Worm (Caenorhabditis elegans) whole organism, L3 larva: Measurements from ENCODE around the gene ima-3.
A peak's percentile ranks its signal among the peaks of the same experiment; 100 is the strongest.

Source experiments
- R02D3.7 ChIP-seq: fragments of 150-350 bp; optimal IDR thresholded peaks from 2 replicates; lab custom pipeline; 2014; ENCODE audit warnings: missing biosample characterization, missing genetic modification characterization
- ZK546.5 ChIP-seq: sonication (generic microtip); optimal IDR thresholded peaks from 2 replicates; lab custom pipeline; 2017; ENCODE audit warnings: missing biosample characterization, missing genetic modification characterization
- aly-2 ChIP-seq: fragments of 150-350 bp; optimal IDR thresholded peaks from 2 replicates; lab custom pipeline; 2014; ENCODE audit warnings: missing biosample characterization, missing genetic modification characterization
- ama-1 ChIP-seq: fragments of 150-350 bp; optimal IDR thresholded peaks from 2 replicates; lab custom pipeline; 2018
- ceh-16 ChIP-seq: sonication (generic microtip); optimal IDR thresholded peaks from 2 replicates; lab custom pipeline; 2017; ENCODE audit warnings: missing biosample characterization, missing genetic modification characterization
- ceh-28 ChIP-seq: fragments of 150-350 bp; optimal IDR thresholded peaks from 2 replicates; lab custom pipeline; 2014; ENCODE audit warnings: missing biosample characterization, missing genetic modification reagents, missing genetic modification characterization
- ceh-82 ChIP-seq: fragments of 150-350 bp; optimal IDR thresholded peaks from 2 replicates; lab custom pipeline; 2014; ENCODE audit warnings: missing biosample characterization, missing genetic modification characterization
- ceh-9 ChIP-seq: sonication (generic microtip); optimal IDR thresholded peaks from 2 replicates; lab custom pipeline; 2018; ENCODE audit warnings: missing biosample characterization, missing genetic modification characterization
- daf-12 ChIP-seq: fragments of 150-350 bp; optimal IDR thresholded peaks from 2 replicates; lab custom pipeline; 2014; ENCODE audit warnings: missing biosample characterization, missing genetic modification reagents, missing genetic modification characterization
- egl-27 ChIP-seq: sonication (generic microtip); optimal IDR thresholded peaks from 4 replicates; lab custom pipeline; 2017; ENCODE audit warnings: missing biosample characterization, missing genetic modification reagents, missing genetic modification characterization
- egl-5 ChIP-seq: fragments of 150-350 bp; optimal IDR thresholded peaks from 2 replicates; lab custom pipeline; 2017; ENCODE audit warnings: missing biosample characterization, missing genetic modification reagents, missing genetic modification characterization, inconsistent platforms
- elt-1 ChIP-seq: fragments of 150-350 bp; optimal IDR thresholded peaks from 2 replicates; lab custom pipeline; 2014; ENCODE audit warnings: missing biosample characterization, missing genetic modification characterization
- elt-2 ChIP-seq: sonication (generic microtip); optimal IDR thresholded peaks from 2 replicates; lab custom pipeline; 2016; ENCODE audit warnings: missing genetic modification reagents, mild to moderate bottlenecking, missing genetic modification characterization, missing compliant biosample characterization
- elt-3 ChIP-seq, 3 experiments: fragments of 150-350 bp in 1 of 3; sonication (generic microtip) in 2 of 3; optimal IDR thresholded peaks; 2 replicates in 2 of 3; 4 replicates in 1 of 3; lab custom pipeline; 2014 to 2017; ENCODE audit warnings: missing biosample characterization in 3 of 3, missing genetic modification characterization in 3 of 3
- eor-1 ChIP-seq, 2 experiments: fragments of 150-350 bp; optimal IDR thresholded peaks; 2 replicates each; lab custom pipeline; 2014 to 2018; ENCODE audit warnings: missing biosample characterization in 2 of 2, missing genetic modification characterization in 2 of 2
- fkh-10 ChIP-seq: sonication (generic microtip); optimal IDR thresholded peaks from 2 replicates; lab custom pipeline; 2017; ENCODE audit warnings: missing biosample characterization, missing genetic modification reagents, missing genetic modification characterization
- fkh-2 ChIP-seq: fragments of 150-350 bp; optimal IDR thresholded peaks from 2 replicates; lab custom pipeline; 2014; ENCODE audit warnings: missing biosample characterization, missing genetic modification reagents, missing genetic modification characterization
- fos-1 ChIP-seq: fragments of 150-350 bp; optimal IDR thresholded peaks from 2 replicates; lab custom pipeline; 2014; ENCODE audit warnings: missing biosample characterization, missing genetic modification characterization
- hmg-11 ChIP-seq: sonication (generic microtip); optimal IDR thresholded peaks from 2 replicates; lab custom pipeline; 2016; ENCODE audit warnings: missing genetic modification characterization, missing compliant biosample characterization
- jun-1 ChIP-seq: fragments of 150-350 bp; optimal IDR thresholded peaks from 2 replicates; lab custom pipeline; 2014; ENCODE audit warnings: missing biosample characterization, missing genetic modification reagents, missing genetic modification characterization
- lin-15B ChIP-seq: fragments of 150-350 bp; optimal IDR thresholded peaks from 2 replicates; lab custom pipeline; 2014; ENCODE audit warnings: missing biosample characterization, missing genetic modification characterization
- lin-39 ChIP-seq: fragments of 150-350 bp; optimal IDR thresholded peaks from 2 replicates; lab custom pipeline; 2018; ENCODE audit warnings: missing biosample characterization, missing genetic modification reagents, missing genetic modification characterization
- lsy-12 ChIP-seq: sonication (generic microtip); optimal IDR thresholded peaks from 2 replicates; lab custom pipeline; 2016; ENCODE audit warnings: mild to moderate bottlenecking, missing genetic modification characterization, missing compliant biosample characterization
- mdl-1 ChIP-seq: fragments of 150-350 bp; optimal IDR thresholded peaks from 2 replicates; lab custom pipeline; 2014; ENCODE audit warnings: missing biosample characterization, missing genetic modification characterization
- mml-1 ChIP-seq: fragments of 150-350 bp; sonication (generic microtip); optimal IDR thresholded peaks from 3 replicates; lab custom pipeline; 2014; ENCODE audit warnings: missing biosample characterization, missing genetic modification characterization
- nfya-1 ChIP-seq: sonication (generic microtip); optimal IDR thresholded peaks from 2 replicates; lab custom pipeline; 2017; ENCODE audit warnings: missing genetic modification characterization, mild to moderate bottlenecking, missing compliant biosample characterization, antibody characterized with exemption, moderate library complexity; ENCODE audit not compliant: insufficient read depth
- nhr-11 ChIP-seq: fragments of 150-350 bp; optimal IDR thresholded peaks from 2 replicates; lab custom pipeline; 2014; ENCODE audit warnings: missing biosample characterization, missing genetic modification characterization
- nhr-12 ChIP-seq: fragments of 150-350 bp; optimal IDR thresholded peaks from 2 replicates; lab custom pipeline; 2014; ENCODE audit warnings: missing biosample characterization, missing genetic modification characterization
- nhr-23 ChIP-seq: fragments of 150-350 bp; optimal IDR thresholded peaks from 2 replicates; lab custom pipeline; 2014; ENCODE audit warnings: missing biosample characterization, missing genetic modification reagents, missing genetic modification characterization
- nhr-237 ChIP-seq: fragments of 150-350 bp; optimal IDR thresholded peaks from 2 replicates; lab custom pipeline; 2014; ENCODE audit warnings: missing biosample characterization, missing genetic modification characterization
- nhr-25 ChIP-seq: sonication (generic microtip); optimal IDR thresholded peaks from 2 replicates; lab custom pipeline; 2017; ENCODE audit warnings: missing biosample characterization, missing genetic modification characterization
- nhr-28 ChIP-seq: fragments of 150-350 bp; optimal IDR thresholded peaks from 2 replicates; lab custom pipeline; 2014; ENCODE audit warnings: missing biosample characterization, missing genetic modification characterization
- nhr-43 ChIP-seq: sonication (generic microtip); optimal IDR thresholded peaks from 2 replicates; lab custom pipeline; 2016; ENCODE audit warnings: mild to moderate bottlenecking, missing genetic modification characterization, missing compliant biosample characterization; ENCODE audit not compliant: poor library complexity, severe bottlenecking
- nhr-67 ChIP-seq: fragments of 150-350 bp; optimal IDR thresholded peaks from 2 replicates; lab custom pipeline; 2014; ENCODE audit warnings: missing biosample characterization, missing genetic modification characterization
- nhr-76 ChIP-seq: fragments of 150-350 bp; sonication (generic microtip); optimal IDR thresholded peaks from 5 replicates; lab custom pipeline; 2014; ENCODE audit warnings: missing biosample characterization, missing genetic modification characterization
- nhr-77 ChIP-seq: fragments of 150-350 bp; optimal IDR thresholded peaks from 2 replicates; lab custom pipeline; 2014; ENCODE audit warnings: missing biosample characterization, missing genetic modification characterization
- pha-4 ChIP-seq: fragments of 150-350 bp; optimal IDR thresholded peaks from 2 replicates; lab custom pipeline; 2014; ENCODE audit warnings: missing biosample characterization, missing genetic modification reagents, missing genetic modification characterization
- pqm-1 ChIP-seq: fragments of 150-350 bp; optimal IDR thresholded peaks from 2 replicates; lab custom pipeline; 2017; ENCODE audit warnings: missing biosample characterization, missing genetic modification characterization, inconsistent platforms
- sea-2 ChIP-seq: fragments of 150-350 bp; sonication (generic microtip); optimal IDR thresholded peaks from 4 replicates; lab custom pipeline; 2014; ENCODE audit warnings: missing biosample characterization, missing genetic modification reagents, missing genetic modification characterization
- skn-1 ChIP-seq: fragments of 150-350 bp; optimal IDR thresholded peaks from 2 replicates; lab custom pipeline; 2014; ENCODE audit warnings: missing biosample characterization, missing genetic modification characterization
- snpc-4 ChIP-seq: fragments of 150-350 bp; optimal IDR thresholded peaks from 2 replicates; lab custom pipeline; 2014; ENCODE audit warnings: missing biosample characterization, missing genetic modification characterization
- tbx-2 ChIP-seq: sonication (generic microtip); optimal IDR thresholded peaks from 2 replicates; lab custom pipeline; 2016; ENCODE audit warnings: mild to moderate bottlenecking, missing genetic modification characterization, missing compliant biosample characterization
- unc-39 ChIP-seq: sonication (generic microtip); optimal IDR thresholded peaks from 4 replicates; lab custom pipeline; 2017; ENCODE audit warnings: missing biosample characterization, missing genetic modification characterization
- zag-1 ChIP-seq: fragments of 150-350 bp; optimal IDR thresholded peaks from 2 replicates; lab custom pipeline; 2014; ENCODE audit warnings: missing biosample characterization, missing genetic modification characterization
- ztf-11 ChIP-seq: fragments of 150-350 bp; optimal IDR thresholded peaks from 2 replicates; lab custom pipeline; 2014; ENCODE audit warnings: missing biosample characterization, missing genetic modification characterization
- ztf-4 ChIP-seq: fragments of 150-350 bp; optimal IDR thresholded peaks from 2 replicates; lab custom pipeline; 2014; ENCODE audit warnings: missing biosample characterization, missing genetic modification characterization

Gene ima-3

DNA sequence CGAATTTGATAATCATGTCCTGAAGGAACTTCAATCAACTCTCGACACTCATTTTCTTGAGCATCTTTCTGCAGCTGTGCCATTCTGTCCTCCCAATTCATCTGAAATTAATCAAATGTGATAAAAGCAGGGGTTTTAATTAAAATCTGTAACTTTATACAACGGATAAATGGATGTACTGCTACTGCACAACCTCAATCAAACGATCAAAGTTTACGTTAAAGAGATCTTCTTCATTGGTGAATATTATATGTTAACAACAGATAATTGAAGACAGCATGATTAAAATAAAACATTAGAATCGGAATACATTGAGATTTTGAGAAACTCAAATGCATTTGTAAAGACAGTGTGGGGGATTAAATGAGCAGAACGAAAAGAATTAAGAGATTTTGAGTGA, 16.8 kb upstream of the ima-3 start, which contains the start of gene F32E10.5:
TSS of gene F32E10.5 (minus strand) at position 101 of the 400 bp plus-strand sequence.
- TF ChIP-seq nhr-76 (tag; lab: Kevin White, UChicago), result no peak
- TF ChIP-seq ceh-16 (tag; lab: Kevin White, UChicago), result no peak

DNA sequence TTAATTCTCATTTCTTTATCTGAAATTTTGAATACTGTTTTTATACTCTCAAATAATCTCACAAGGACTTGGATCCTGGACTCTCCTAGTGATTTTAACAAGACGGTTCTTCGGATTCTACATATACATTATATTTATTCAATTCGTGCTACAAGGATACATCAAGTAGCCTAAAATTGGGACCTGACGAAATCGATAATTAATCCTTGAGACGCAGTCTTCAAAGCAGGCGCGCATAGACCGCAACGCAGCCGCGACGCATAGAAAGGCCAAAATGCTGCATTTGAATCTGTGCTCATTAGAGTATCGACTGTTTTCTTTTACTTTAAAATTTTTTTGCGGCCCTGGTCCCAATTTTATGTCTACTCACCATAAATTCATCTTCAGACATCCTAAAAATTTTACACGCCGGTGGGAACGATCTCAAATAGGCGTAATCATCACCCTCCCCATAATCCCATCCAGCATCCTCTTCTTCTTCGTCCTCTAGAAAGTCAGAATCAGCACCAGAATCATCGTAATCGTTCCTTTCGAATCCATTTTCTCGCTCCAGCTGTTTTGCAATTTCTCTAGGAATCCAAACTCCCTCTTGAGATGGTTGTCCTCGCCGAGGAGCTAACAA, 13.8 kb upstream of the ima-3 start, which contains the start of gene cec-4:
TSS of gene cec-4 (plus strand) at position 572 of the 622 bp plus-strand sequence.
- no peak for TF ChIP-seq skn-1 (tag; lab: Kevin White, UChicago)
- TF ChIP-seq aly-2 (tag; lab: Kevin White, UChicago), result no peak
- no peak for TF ChIP-seq nfya-1
- TF ChIP-seq ceh-82 (tag; lab: Kevin White, UChicago), result no peak
- TF ChIP-seq nhr-67 (tag; lab: Kevin White, UChicago), result no peak
- TF ChIP-seq mml-1 (tag; lab: Kevin White, UChicago), result no peak
- TF ChIP-seq fkh-2 (tag; lab: Kevin White, UChicago), result no peak
- TF ChIP-seq nhr-77 (tag; lab: Kevin White, UChicago), result no peak
- no peak for TF ChIP-seq lsy-12 (tag; lab: Kevin White, UChicago)
- TF ChIP-seq mdl-1, result no peak
- no peak for TF ChIP-seq tbx-2 (tag; lab: Kevin White, UChicago)
- TF ChIP-seq R02D3.7 (tag; lab: Kevin White, UChicago), result no peak
- no peak for TF ChIP-seq nhr-28 (tag; lab: Kevin White, UChicago)
- TF ChIP-seq fos-1 (tag; lab: Kevin White, UChicago), result no peak
- no peak for TF ChIP-seq lin-15B (tag; lab: Kevin White, UChicago)

- TF ChIP-seq pqm-1 (no peak), daf-12 (tag; lab: Kevin White, UChicago) (no peak), fkh-10 (GFP tag; lab: Kevin White, UChicago) (no peak), nhr-43 (peak; percentile 81), mml-1 (tag; lab: Kevin White, UChicago) (no peak), lsy-12 (tag; lab: Kevin White, UChicago) (peak; percentile 87), nhr-23 (tag; lab: Kevin White, UChicago) (peak; percentile 78), unc-39 (tag; lab: Kevin White, UChicago) (no peak), nhr-77 (tag; lab: Kevin White, UChicago) (peak; percentile 26), lin-39 (tag; lab: Kevin White, UChicago) (peak; percentile 85), hmg-11 (tag; lab: Kevin White, UChicago) (peak; percentile 97), egl-5 (tag; lab: Kevin White, UChicago) (peak; percentile 91), elt-2 (tag; lab: Kevin White, UChicago) (peak; percentile 55), ztf-4 (tag; lab: Kevin White, UChicago) (peak; percentile 22), ceh-28 (tag; lab: Kevin White, UChicago) (no peak), nhr-12 (tag; lab: Kevin White, UChicago) (no peak), R02D3.7 (tag; lab: Kevin White, UChicago) (no peak), eor-1 (tag; optimal IDR thresholded peaks at IDR 0.05; lab: Kevin White, UChicago) (no peak), ceh-82 (tag; lab: Kevin White, UChicago) (peak; percentile 69), nhr-11 (tag; lab: Kevin White, UChicago) (no peak), lin-15B (tag; lab: Kevin White, UChicago) (peak; percentile 50), fos-1 (tag; lab: Kevin White, UChicago) (no peak), nhr-67 (tag; lab: Kevin White, UChicago) (no peak), mdl-1 (no peak), jun-1 (tag; lab: Kevin White, UChicago) (no peak), ZK546.5 (tag; lab: Kevin White, UChicago) (no peak), nfya-1 (peak; percentile 65), aly-2 (tag; lab: Kevin White, UChicago) (peak; percentile 41), sea-2 (GFP tag; lab: Kevin White, UChicago) (no peak), ceh-9 (tag; lab: Kevin White, UChicago) (no peak), elt-3 (tag; optimal IDR thresholded peaks at IDR 0.05; lab: Kevin White, UChicago) (peak in 1 of 3 experiments; percentile 72), ztf-11 (peak; percentile 46), snpc-4 (no peak), fkh-2 (tag; lab: Kevin White, UChicago) (no peak), ama-1 (lab: Kevin White, UChicago) (peak; percentile 58), tbx-2 (tag; lab: Kevin White, UChicago) (peak; percentile 73), zag-1 (no peak), nhr-76 (tag; lab: Kevin White, UChicago) (peak; percentile 12), pha-4 (tag; lab: Kevin White, UChicago) (no peak), nhr-25 (tag; lab: Kevin White, UChicago) (peak; percentile 40), nhr-237 (no peak), egl-27 (tag; lab: Kevin White, UChicago) (peak; percentile 81), ceh-16 (tag; lab: Kevin White, UChicago) (peak; percentile 44), elt-1 (tag; lab: Kevin White, UChicago) (peak; percentile 24), skn-1 (tag; lab: Kevin White, UChicago) (peak; percentile 53)
Measured at ce11 chrIV:7573944-7574343, 12.5 kb upstream of the ima-3 start.
